Fruit fly (Drosophila melanogaster): ENCODE results near the gene CG9265.

- no peak for TF ChIP-seq Crg-1 (GFP tag; optimal IDR thresholded peaks at IDR 0.05)
- TF ChIP-seq Mnt (GFP tag; optimal IDR thresholded peaks at IDR 0.05) = no peak
- TF ChIP-seq ovo (GFP tag; optimal IDR thresholded peaks at IDR 0.05) = no peak
- no peak for TF ChIP-seq CG1620 (GFP tag; optimal IDR thresholded peaks at IDR 0.05)
- TF ChIP-seq Clk (GFP tag; optimal IDR thresholded peaks at IDR 0.05) = no peak
- no peak for TF ChIP-seq cic (GFP tag; optimal IDR thresholded peaks at IDR 0.05)
- no peak for TF ChIP-seq pad (GFP tag; optimal IDR thresholded peaks at IDR 0.05)
- no peak for TF ChIP-seq cnc (optimal IDR thresholded peaks at IDR 0.05)
- no peak for TF ChIP-seq kay (GFP tag; ENCODE audit: borderline replicate concordance)
- no peak for TF ChIP-seq CG14711 (tag; optimal IDR thresholded peaks at IDR 0.05)
- no peak for TF ChIP-seq CG33017 (tag; optimal IDR thresholded peaks at IDR 0.05)
- no peak for TF ChIP-seq toe (GFP tag; optimal IDR thresholded peaks at IDR 0.05)
Observed at dm6 chr2L:21008613-21009012, 62.7 kb downstream of the CG9265 start.
